Fruit fly (Drosophila melanogaster) whole organism, prepupa: ENCODE data around the gene nes.

ENCODE experiments used
- CG11294 ChIP-seq: fragments of 200-800 bp; sonication (Bioruptor generic); IDR thresholded peaks from 2 replicates; pipeline ENCODE4 v1.3.6; 2022; ENCODE audit warnings: missing biosample characterization, missing genetic modification characterization
- CG31627 ChIP-seq: fragments of 200-800 bp; sonication (Bioruptor generic); optimal IDR thresholded peaks from 3 replicates; lab custom pipeline; 2016; ENCODE audit warnings: missing biosample characterization, missing genetic modification characterization
- CG3919 ChIP-seq: fragments of 200-800 bp; sonication (Bioruptor generic); optimal IDR thresholded peaks from 3 replicates; lab custom pipeline; 2016; ENCODE audit warnings: missing biosample characterization, missing genetic modification characterization
- CG6276 ChIP-seq: fragments of 200-800 bp; sonication (Bioruptor generic); optimal IDR thresholded peaks from 2 replicates; lab custom pipeline; 2017; ENCODE audit warnings: missing biosample characterization, mild to moderate bottlenecking, missing genetic modification characterization
- CG8119 ChIP-seq: fragments of 200-800 bp; sonication (Bioruptor generic); IDR thresholded peaks from 3 replicates; pipeline ENCODE4 v1.3.6; 2022; ENCODE audit warnings: missing biosample characterization, missing genetic modification characterization
- Ets21C ChIP-seq: fragments of 200-800 bp; sonication (Bioruptor generic); optimal IDR thresholded peaks from 3 replicates; lab custom pipeline; 2016; ENCODE audit warnings: missing biosample characterization, missing genetic modification characterization
- Sox15 ChIP-seq: fragments of 200-800 bp; sonication (Bioruptor generic); optimal IDR thresholded peaks from 3 replicates; lab custom pipeline; 2016; ENCODE audit warnings: missing biosample characterization, missing genetic modification characterization
- eg ChIP-seq: fragments of 200-800 bp; sonication (Bioruptor generic); IDR thresholded peaks from 3 replicates; pipeline ENCODE4 v1.3.6; 2022; ENCODE audit warnings: missing biosample characterization, missing genetic modification characterization
- fkh ChIP-seq: fragments of 200-800 bp; sonication (Bioruptor generic); optimal IDR thresholded peaks from 3 replicates; lab custom pipeline; 2017; ENCODE audit warnings: missing biosample characterization, mild to moderate bottlenecking, missing genetic modification characterization, moderate library complexity
- topi ChIP-seq: fragments of 200-800 bp; sonication (Bioruptor generic); optimal IDR thresholded peaks from 3 replicates; lab custom pipeline; 2016; ENCODE audit warnings: missing biosample characterization, missing genetic modification characterization

- TF ChIP-seq CG31627 (GFP tag; lab: Kevin White, UChicago) (no peak), CG3919 (no peak), Sox15 (GFP tag; lab: Kevin White, UChicago) (no peak), CG11294 (no peak), CG8119 (no peak), CG6276 (GFP tag; lab: Kevin White, UChicago) (no peak), eg (GFP tag; lab: Robert Waterston, UW) (no peak), fkh (GFP tag; lab: Kevin White, UChicago) (no peak), topi (GFP tag; lab: Kevin White, UChicago) (no peak), Ets21C (GFP tag; lab: Kevin White, UChicago) (no peak)
Observed at dm6 chr3L:19251643-19252042, 8.8 kb downstream of the nes start.
